Fruit fly (Drosophila melanogaster): ENCODE results near the gene CG12605.

Gene CG12605

dm6 chr3L:3928943-3929785 is 35.4 kb downstream of the CG12605 start:
- TF ChIP-seq CG8159 (tag; optimal IDR thresholded peaks at IDR 0.05) (no peak), CG15710 (tag; optimal IDR thresholded peaks at IDR 0.05) (no peak)

dm6 chr3L:3928205-3928942 is 36.2 kb downstream of the CG12605 start:
- TF ChIP-seq CG12605 (GFP tag; IDR thresholded peaks at IDR 0.05) = peak; percentile 82
- peak; percentile 43; the same call in 1 of the 2 replicates for TF ChIP-seq CG10348 (GFP tag; IDR thresholded peaks at IDR 0.05)
- peak; percentile 30; the same call in 1 of the 2 replicates for TF ChIP-seq CG32121 (GFP tag; IDR thresholded peaks at IDR 0.05)
- no peak for TF ChIP-seq CG13204 (GFP tag; optimal IDR thresholded peaks at IDR 0.05)
- TF ChIP-seq Ets98B (GFP tag; IDR thresholded peaks at IDR 0.05) = peak; percentile 74
- peak; percentile 77 for TF ChIP-seq CG15710 (tag; optimal IDR thresholded peaks at IDR 0.05)
- TF ChIP-seq CG9948 (tag; optimal IDR thresholded peaks at IDR 0.05) = no peak
- peak; percentile 55 for TF ChIP-seq CG14655 (GFP tag; optimal IDR thresholded peaks at IDR 0.05)
- TF ChIP-seq D1 (tag; optimal IDR thresholded peaks at IDR 0.05) = no peak
- no peak for TF ChIP-seq EcR (GFP tag; optimal IDR thresholded peaks at IDR 0.05)
- TF ChIP-seq gl (tag; optimal IDR thresholded peaks at IDR 0.05) = no peak
- peak; percentile 54 for TF ChIP-seq CG34367 (tag; optimal IDR thresholded peaks at IDR 0.05)
- peak; percentile 50 for TF ChIP-seq CG17806 (tag; optimal IDR thresholded peaks at IDR 0.05)
- TF ChIP-seq Pif1A (GFP tag; optimal IDR thresholded peaks at IDR 0.05) = peak; percentile 73
- peak; percentile 75 for TF ChIP-seq fd96Ca (GFP tag; IDR thresholded peaks at IDR 0.05)
- peak; percentile 75 for TF ChIP-seq CG8159 (tag; optimal IDR thresholded peaks at IDR 0.05)
- TF ChIP-seq CG8301 (tag; optimal IDR thresholded peaks at IDR 0.05) = peak; percentile 29
- no peak for TF ChIP-seq rn (GFP tag; IDR thresholded peaks at IDR 0.05)
- peak; percentile 82 for TF ChIP-seq Snoo (tag; optimal IDR thresholded peaks at IDR 0.05)
- peak; percentile 69 for TF ChIP-seq CG4496 (GFP tag; IDR thresholded peaks at IDR 0.05)
- peak; percentile 72 for TF ChIP-seq Pif1B (GFP tag; optimal IDR thresholded peaks at IDR 0.05)

- TF ChIP-seq Ets98B (GFP tag; IDR thresholded peaks at IDR 0.05) = no peak
- no peak for TF ChIP-seq rn (GFP tag; IDR thresholded peaks at IDR 0.05)
- TF ChIP-seq CG8301 (tag; optimal IDR thresholded peaks at IDR 0.05) = no peak
- TF ChIP-seq gl (tag; optimal IDR thresholded peaks at IDR 0.05) = no peak
- TF ChIP-seq Pif1B (GFP tag; optimal IDR thresholded peaks at IDR 0.05) = no peak
- no peak for TF ChIP-seq CG14655 (GFP tag; optimal IDR thresholded peaks at IDR 0.05)
- TF ChIP-seq CG12605 (GFP tag; IDR thresholded peaks at IDR 0.05) = no peak
- no peak for TF ChIP-seq EcR (GFP tag; optimal IDR thresholded peaks at IDR 0.05)
- no peak for TF ChIP-seq CG9948 (tag; optimal IDR thresholded peaks at IDR 0.05)
- TF ChIP-seq fd96Ca (GFP tag; IDR thresholded peaks at IDR 0.05) = no peak
- no peak for TF ChIP-seq CG34367 (tag; optimal IDR thresholded peaks at IDR 0.05)
- TF ChIP-seq Snoo (tag; optimal IDR thresholded peaks at IDR 0.05) = no peak
- no peak for TF ChIP-seq Pif1A (GFP tag; optimal IDR thresholded peaks at IDR 0.05)
- no peak for TF ChIP-seq CG17806 (tag; optimal IDR thresholded peaks at IDR 0.05)
- TF ChIP-seq CG4496 (GFP tag; IDR thresholded peaks at IDR 0.05) = no peak
- no peak for TF ChIP-seq CG32121 (GFP tag; IDR thresholded peaks at IDR 0.05)
- TF ChIP-seq CG13204 (GFP tag; optimal IDR thresholded peaks at IDR 0.05) = no peak
- TF ChIP-seq CG15710 (tag; optimal IDR thresholded peaks at IDR 0.05) = no peak
- no peak for TF ChIP-seq CG10348 (GFP tag; IDR thresholded peaks at IDR 0.05)
- TF ChIP-seq CG8159 (tag; optimal IDR thresholded peaks at IDR 0.05) = no peak
Observed at dm6 chr3L:3927462-3927861, 37.1 kb downstream of the CG12605 start.

dm6 chr3L:3926191-3926765 is 38.3 kb downstream of the CG12605 start:
- TF ChIP-seq CG17806 (tag; optimal IDR thresholded peaks at IDR 0.05) (no peak), gl (tag; optimal IDR thresholded peaks at IDR 0.05) (no peak), CG13204 (GFP tag; optimal IDR thresholded peaks at IDR 0.05) (no peak), CG8301 (tag; optimal IDR thresholded peaks at IDR 0.05) (no peak), rn (GFP tag; IDR thresholded peaks at IDR 0.05) (no peak), CG9948 (tag; optimal IDR thresholded peaks at IDR 0.05) (no peak)

- TF ChIP-seq gl (tag; optimal IDR thresholded peaks at IDR 0.05) (no peak), CG4496 (GFP tag; IDR thresholded peaks at IDR 0.05) (no peak), CG8301 (tag; optimal IDR thresholded peaks at IDR 0.05) (no peak), CG12605 (GFP tag; IDR thresholded peaks at IDR 0.05) (no peak), CG9948 (tag; optimal IDR thresholded peaks at IDR 0.05) (no peak), CG14655 (GFP tag; optimal IDR thresholded peaks at IDR 0.05) (no peak), CG13204 (GFP tag; optimal IDR thresholded peaks at IDR 0.05) (no peak), CG17806 (tag; optimal IDR thresholded peaks at IDR 0.05) (no peak), EcR (GFP tag; optimal IDR thresholded peaks at IDR 0.05) (no peak), fd96Ca (GFP tag; IDR thresholded peaks at IDR 0.05) (no peak)
Observed at dm6 chr3L:3925487-3925886, 39.1 kb downstream of the CG12605 start.

Data from whole organism, pupa.